Fruit fly (Drosophila melanogaster) whole organism, wandering third instar larva: ENCODE data around the gene Polr3I.

Source experiments
- Abd-B ChIP-seq: fragments of >200 bp; optimal IDR thresholded peaks from 2 replicates; lab custom pipeline; 2017; ENCODE audit warnings: missing biosample characterization, missing genetic modification characterization
- CG32264 ChIP-seq: fragments of 200-800 bp; sonication (Bioruptor generic); optimal IDR thresholded peaks from 2 replicates; lab custom pipeline; 2016; ENCODE audit warnings: missing biosample characterization, missing genetic modification characterization
- CG9705 ChIP-seq: fragments of 200-800 bp; sonication (Bioruptor generic); optimal IDR thresholded peaks from 2 replicates; lab custom pipeline; 2018; ENCODE audit warnings: missing biosample characterization, mild to moderate bottlenecking, missing genetic modification characterization
- CrebA ChIP-seq: fragments of 200-800 bp; sonication (Bioruptor generic); optimal IDR thresholded peaks from 2 replicates; lab custom pipeline; 2016; ENCODE audit warnings: missing biosample characterization, mild to moderate bottlenecking, missing genetic modification characterization, borderline replicate concordance
- Dfd ChIP-seq: fragments of >200 bp; optimal IDR thresholded peaks from 2 replicates; lab custom pipeline; 2017; ENCODE audit warnings: missing biosample characterization, missing genetic modification characterization
- Dif ChIP-seq: fragments of 200-275, 200-300 bp; sonication (Bioruptor generic); optimal IDR thresholded peaks from 2 replicates; lab custom pipeline; 2018; ENCODE audit warnings: missing biosample characterization, missing genetic modification characterization; ENCODE audit not compliant: partially characterized antibody
- GATAd ChIP-seq: sonication (Bioruptor generic); optimal IDR thresholded peaks from 2 replicates; lab custom pipeline; 2016; ENCODE audit warnings: missing biosample characterization, missing genetic modification characterization
- HLH106 ChIP-seq: fragments of 200-800 bp; optimal IDR thresholded peaks from 3 replicates; lab custom pipeline; 2019; ENCODE audit warnings: missing biosample characterization, mild to moderate bottlenecking, missing genetic modification characterization, moderate library complexity
- Hnf4 ChIP-seq: fragments of 200-800 bp; sonication (Bioruptor generic); optimal IDR thresholded peaks from 2 replicates; lab custom pipeline; 2016; ENCODE audit warnings: missing biosample characterization, mild to moderate bottlenecking, missing genetic modification characterization
- Hr78 ChIP-seq: fragments of >200 bp; optimal IDR thresholded peaks from 2 replicates; lab custom pipeline; 2017; ENCODE audit warnings: missing biosample characterization, missing genetic modification characterization
- Hr83 ChIP-seq: fragments of 200-300 bp; sonication (Bioruptor generic); optimal IDR thresholded peaks from 2 replicates; lab custom pipeline; 2016; ENCODE audit warnings: missing biosample characterization, mild to moderate bottlenecking, missing genetic modification characterization, moderate library complexity; ENCODE audit not compliant: poor library complexity, severe bottlenecking
- Jra ChIP-seq: sonication (Bioruptor generic); optimal IDR thresholded peaks from 2 replicates; lab custom pipeline; 2016; ENCODE audit warnings: missing biosample characterization, missing genetic modification characterization
- Mio ChIP-seq: sonication (Bioruptor generic); optimal IDR thresholded peaks from 2 replicates; lab custom pipeline; 2016; ENCODE audit warnings: missing biosample characterization, missing genetic modification characterization
- Myc ChIP-seq: fragments of >200 bp; optimal IDR thresholded peaks from 2 replicates; lab custom pipeline; 2017
- N ChIP-seq: fragments of >200 bp; optimal IDR thresholded peaks from 2 replicates; lab custom pipeline; 2018; ENCODE audit warnings: missing biosample characterization, missing external identifiers, missing genetic modification characterization
- OdsH ChIP-seq: fragments of 200-800 bp; sonication (Bioruptor generic); optimal IDR thresholded peaks from 2 replicates; lab custom pipeline; 2016; ENCODE audit warnings: missing biosample characterization, mild to moderate bottlenecking, missing genetic modification characterization
- Rel ChIP-seq, 2 experiments: fragments of 200-800 bp; sonication (Bioruptor generic) in 1 of 2; optimal IDR thresholded peaks; 2 replicates in 1 of 2; 3 replicates in 1 of 2; lab custom pipeline; 2016 to 2019; ENCODE audit warnings: mild to moderate bottlenecking in 2 of 2, missing biosample characterization in 2 of 2, missing genetic modification characterization in 2 of 2, moderate library complexity in 1 of 2
- Sp1 ChIP-seq: fragments of 200-800 bp; sonication (Bioruptor generic); optimal IDR thresholded peaks from 3 replicates; lab custom pipeline; 2019; ENCODE audit warnings: missing biosample characterization, mild to moderate bottlenecking, missing genetic modification characterization, moderate library complexity
- Vsx2 ChIP-seq: fragments of 200-300, 225-300 bp; sonication (Bioruptor generic); optimal IDR thresholded peaks from 2 replicates; lab custom pipeline; 2018; ENCODE audit warnings: missing biosample characterization, missing genetic modification characterization; ENCODE audit not compliant: partially characterized antibody
- br ChIP-seq: fragments of 200-800 bp; sonication (Bioruptor generic); optimal IDR thresholded peaks from 2 replicates; lab custom pipeline; 2016; ENCODE audit warnings: missing biosample characterization, missing genetic modification characterization
- brk ChIP-seq: fragments of 200-800 bp; sonication (Bioruptor generic); optimal IDR thresholded peaks from 2 replicates; lab custom pipeline; 2016; ENCODE audit warnings: missing biosample characterization, mild to moderate bottlenecking, missing genetic modification characterization
- dl ChIP-seq, 2 experiments: fragments of 175-275, 200-275 bp in 1 of 2; fragments of 200-275 bp in 1 of 2; sonication (Bioruptor generic); optimal IDR thresholded peaks; lab custom pipeline; 2018; ENCODE audit warnings: mild to moderate bottlenecking in 2 of 2, missing biosample characterization in 2 of 2, missing genetic modification characterization in 2 of 2, moderate library complexity in 2 of 2; ENCODE audit not compliant: partially characterized antibody in 2 of 2, insufficient read depth in 1 of 2
- dmrt93B ChIP-seq: fragments of 200-800 bp; sonication (Bioruptor generic); optimal IDR thresholded peaks from 2 replicates; lab custom pipeline; 2018; ENCODE audit warnings: missing biosample characterization, mild to moderate bottlenecking, missing genetic modification characterization
- dsf ChIP-seq: sonication (Bioruptor generic); optimal IDR thresholded peaks from 2 replicates; lab custom pipeline; 2016; ENCODE audit warnings: missing biosample characterization, missing genetic modification characterization, borderline replicate concordance
- ey ChIP-seq: fragments of 200-800 bp; sonication (Bioruptor generic); optimal IDR thresholded peaks from 2 replicates; lab custom pipeline; 2016; ENCODE audit warnings: missing biosample characterization, missing genetic modification characterization
- foxo ChIP-seq, 2 experiments: fragments of 200-800 bp; sonication (Bioruptor generic); optimal IDR thresholded peaks; 2 replicates in 1 of 2; 3 replicates in 1 of 2; lab custom pipeline; 2016 to 2017; ENCODE audit warnings: missing biosample characterization in 2 of 2, missing genetic modification characterization in 2 of 2
- fru ChIP-seq: fragments of 200-800 bp; sonication (Bioruptor generic); optimal IDR thresholded peaks from 3 replicates; lab custom pipeline; 2016; ENCODE audit warnings: missing biosample characterization, mild to moderate bottlenecking, missing genetic modification characterization
- h ChIP-seq: fragments of 200-800 bp; sonication (Bioruptor generic); optimal IDR thresholded peaks from 3 replicates; lab custom pipeline; 2016; ENCODE audit warnings: missing biosample characterization, mild to moderate bottlenecking, missing genetic modification characterization
- jim ChIP-seq: fragments of 175-275, 200-325 bp; sonication (Bioruptor generic); optimal IDR thresholded peaks from 2 replicates; lab custom pipeline; 2016; ENCODE audit warnings: missing biosample characterization, mild to moderate bottlenecking, missing genetic modification characterization
- lola ChIP-seq: fragments of >200 bp; optimal IDR thresholded peaks from 2 replicates; lab custom pipeline; 2017; ENCODE audit warnings: missing biosample characterization, missing genetic modification characterization
- pan ChIP-seq: fragments of >200 bp; optimal IDR thresholded peaks from 2 replicates; lab custom pipeline; 2017
- psq ChIP-seq: fragments of 200-800 bp; sonication (Bioruptor generic); optimal IDR thresholded peaks from 3 replicates; lab custom pipeline; 2017; ENCODE audit warnings: missing biosample characterization, mild to moderate bottlenecking, missing genetic modification characterization, moderate library complexity
- rgr ChIP-seq: fragments of 200-800 bp; sonication (Bioruptor generic); optimal IDR thresholded peaks from 3 replicates; lab custom pipeline; 2016; ENCODE audit warnings: missing biosample characterization, mild to moderate bottlenecking, missing genetic modification characterization
- sage ChIP-seq: fragments of 200-800 bp; sonication (Bioruptor generic); optimal IDR thresholded peaks from 2 replicates; lab custom pipeline; 2016; ENCODE audit warnings: missing biosample characterization, mild to moderate bottlenecking, missing genetic modification characterization
- sv ChIP-seq: fragments of 200-800 bp; sonication (Bioruptor generic); optimal IDR thresholded peaks from 3 replicates; lab custom pipeline; 2016; ENCODE audit warnings: missing biosample characterization, missing genetic modification characterization
- tai ChIP-seq: sonication (Bioruptor generic); optimal IDR thresholded peaks from 2 replicates; lab custom pipeline; 2016; ENCODE audit warnings: missing biosample characterization, missing genetic modification characterization
- usp ChIP-seq: fragments of >200 bp; optimal IDR thresholded peaks from 2 replicates; lab custom pipeline; 2017; ENCODE audit warnings: missing biosample characterization, missing genetic modification characterization
- woc ChIP-seq: sonication (Bioruptor generic); optimal IDR thresholded peaks from 2 replicates; lab custom pipeline; 2016; ENCODE audit warnings: missing biosample characterization, mild to moderate bottlenecking, missing genetic modification characterization

Polr3I gene

DNA sequence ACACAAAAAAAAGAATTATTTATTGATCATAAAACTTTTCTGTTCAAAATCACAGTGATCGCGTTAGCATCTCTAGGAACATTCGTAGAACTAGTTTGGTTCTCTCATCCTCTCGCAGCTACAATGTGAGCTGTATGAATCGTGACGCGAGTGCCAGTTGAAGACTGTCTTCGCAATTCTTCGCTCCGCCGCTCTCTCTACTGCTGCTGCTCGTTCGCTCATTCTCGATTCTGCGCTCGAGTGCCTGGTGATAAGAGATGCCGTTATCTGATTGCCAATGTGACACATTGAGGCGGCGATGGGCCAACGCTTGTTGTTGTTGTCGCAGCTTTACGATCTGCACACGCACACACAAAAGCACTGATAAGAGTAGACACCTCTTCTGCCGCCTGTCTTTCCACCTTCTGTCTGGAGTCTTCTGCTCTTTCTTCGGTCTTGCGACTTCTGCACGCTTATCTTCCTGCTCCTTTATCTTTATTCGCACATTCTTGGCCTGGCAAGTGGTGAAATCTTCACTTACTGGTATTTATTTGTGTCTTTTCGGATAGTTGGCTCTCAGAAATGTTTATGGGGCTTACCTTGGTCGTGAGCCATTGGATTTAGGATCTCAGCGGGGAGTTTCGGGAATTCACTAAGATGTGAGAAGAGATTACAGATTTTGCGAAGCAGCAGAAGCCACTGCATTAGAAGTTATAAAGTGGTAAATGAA, 48.1 kb upstream of the Polr3I start:
- TF ChIP-seq CG9705 (GFP tag; lab: Kevin White, UChicago), result no peak
- no peak for TF ChIP-seq GATAd (GFP tag; lab: Kevin White, UChicago)
- no peak for TF ChIP-seq dmrt93B
- TF ChIP-seq CG32264 (GFP tag; lab: Kevin White, UChicago), result no peak
- no peak for TF ChIP-seq Rel (GFP tag; optimal IDR thresholded peaks at IDR 0.05; lab: Kevin White, UChicago)
- peak; percentile 55 for TF ChIP-seq Rel (tag; optimal IDR thresholded peaks at IDR 0.05; lab: Kevin White, UChicago)
- no peak for TF ChIP-seq br (GFP tag; lab: Kevin White, UChicago)
- TF ChIP-seq jim (GFP tag; lab: Kevin White, UChicago), result no peak
- peak; percentile 74 for TF ChIP-seq Dif (GFP tag; lab: Kevin White, UChicago)
- TF ChIP-seq Jra, result no peak
- TF ChIP-seq h, result no peak
- TF ChIP-seq fru, result no peak
- TF ChIP-seq CrebA (GFP tag; lab: Kevin White, UChicago), result no peak
- TF ChIP-seq sage, result no peak
- no peak for TF ChIP-seq tai (GFP tag; lab: Kevin White, UChicago)
- TF ChIP-seq Dfd, result no peak
- TF ChIP-seq dsf (GFP tag; lab: Kevin White, UChicago), result no peak
- TF ChIP-seq HLH106 (tag; lab: Kevin White, UChicago), result no peak
- peak; percentile 62 for TF ChIP-seq Vsx2 (GFP tag; lab: Kevin White, UChicago)
- TF ChIP-seq lola (GFP tag; lab: Kevin White, UChicago), result no peak
- peak in 1 of 2 experiments; percentile 82 for TF ChIP-seq dl (GFP tag; optimal IDR thresholded peaks at IDR 0.05; lab: Kevin White, UChicago; ENCODE audit: insufficient read depth in 1 of 2, partially characterized antibody in 2 of 2)
- no peak for TF ChIP-seq Hnf4 (GFP tag; lab: Kevin White, UChicago)
- no peak for TF ChIP-seq Abd-B (GFP tag; lab: Kevin White, UChicago)
- TF ChIP-seq woc (GFP tag; lab: Kevin White, UChicago), result no peak
- TF ChIP-seq foxo (GFP tag; optimal IDR thresholded peaks at IDR 0.05; lab: Kevin White, UChicago), result no peak
- TF ChIP-seq brk, result no peak
- no peak for TF ChIP-seq OdsH (GFP tag; lab: Kevin White, UChicago)
- no peak for TF ChIP-seq Myc (lab: Kevin White, UChicago)
- TF ChIP-seq ey, result no peak
- TF ChIP-seq Sp1, result no peak
- TF ChIP-seq N (GFP tag; lab: Kevin White, UChicago), result no peak
- TF ChIP-seq sv (GFP tag; lab: Kevin White, UChicago), result no peak
- TF ChIP-seq Hr78 (GFP tag; lab: Kevin White, UChicago), result no peak
- peak; percentile 7 for TF ChIP-seq Hr83 (GFP tag; lab: Kevin White, UChicago)
- no peak for TF ChIP-seq pan
- no peak for TF ChIP-seq rgr
- no peak for TF ChIP-seq Mio (GFP tag; lab: Kevin White, UChicago)
- no peak for TF ChIP-seq usp (GFP tag; lab: Kevin White, UChicago)
- TF ChIP-seq psq (GFP tag; lab: Kevin White, UChicago), result no peak

- TF ChIP-seq rgr, result no peak
- TF ChIP-seq woc (GFP tag; lab: Kevin White, UChicago), result no peak
- TF ChIP-seq jim (GFP tag; lab: Kevin White, UChicago), result no peak
- no peak for TF ChIP-seq CG9705 (GFP tag; lab: Kevin White, UChicago)
- no peak for TF ChIP-seq Rel (GFP tag; optimal IDR thresholded peaks at IDR 0.05; lab: Kevin White, UChicago)
- TF ChIP-seq Rel (tag; optimal IDR thresholded peaks at IDR 0.05; lab: Kevin White, UChicago), result no peak
- TF ChIP-seq brk, result no peak
- TF ChIP-seq dmrt93B, result no peak
These were observed 47.5 kb upstream of the Polr3I start for dm6 chrX:16836805-16837333.
